Worm (Caenorhabditis elegans) whole organism, early embryonic: ENCODE data around the gene H34I24.1.
"Not testable (repeated sequence)": the region's sequence is repeated elsewhere in the genome, so short reads cannot be mapped to it uniquely, and the experiment has no call there.

Experiments
- B0310.2 ChIP-seq: sonication (generic microtip); optimal IDR thresholded peaks from 2 replicates; lab custom pipeline; 2016; ENCODE audit warnings: mild to moderate bottlenecking, missing genetic modification characterization, missing compliant biosample characterization
- F13C5.2 ChIP-seq: sonication (generic microtip); optimal IDR thresholded peaks from 2 replicates; lab custom pipeline; 2017; ENCODE audit warnings: mild to moderate bottlenecking, missing genetic modification characterization, inconsistent platforms, missing compliant biosample characterization
- aly-1 ChIP-seq: sonication (generic microtip); optimal IDR thresholded peaks from 2 replicates; lab custom pipeline; 2016; ENCODE audit warnings: missing genetic modification characterization, missing compliant biosample characterization
- ama-1 ChIP-seq: fragments of 150-350 bp; optimal IDR thresholded peaks from 2 replicates; lab custom pipeline; 2014
- ceh-13 ChIP-seq: fragments of 200-800 bp; sonication (Bioruptor generic); optimal IDR thresholded peaks from 2 replicates; lab custom pipeline; 2018; ENCODE audit warnings: mild to moderate bottlenecking, missing genetic modification characterization, missing compliant biosample characterization
- ceh-36 ChIP-seq: sonication (generic microtip); optimal IDR thresholded peaks from 2 replicates; lab custom pipeline; 2016; ENCODE audit warnings: missing genetic modification characterization, inconsistent platforms, missing compliant biosample characterization
- ets-7 ChIP-seq: sonication (generic microtip); optimal IDR thresholded peaks from 2 replicates; lab custom pipeline; 2016; ENCODE audit warnings: missing genotype, missing genetic modification characterization, missing compliant biosample characterization
- flt-1 ChIP-seq: fragments of 200-800 bp; sonication (Bioruptor generic); IDR thresholded peaks from 2 replicates; pipeline ENCODE4 v1.3.6; 2022; ENCODE audit warnings: missing genetic modification characterization, missing compliant biosample characterization
- hmbx-1 ChIP-seq: sonication (generic microtip); optimal IDR thresholded peaks from 2 replicates; lab custom pipeline; 2016; ENCODE audit warnings: mild to moderate bottlenecking, missing genetic modification characterization, missing compliant biosample characterization
- hmg-4 ChIP-seq: fragments of 200-800 bp; sonication (Bioruptor generic); optimal IDR thresholded peaks from 2 replicates; lab custom pipeline; 2018; ENCODE audit warnings: mild to moderate bottlenecking, missing genetic modification characterization, missing compliant biosample characterization
- hnd-1 ChIP-seq: sonication (generic microtip); optimal IDR thresholded peaks from 2 replicates; lab custom pipeline; 2016; ENCODE audit warnings: missing genetic modification characterization, missing compliant biosample characterization
- pes-1 ChIP-seq: fragments of 200-800 bp; sonication (Bioruptor generic); IDR thresholded peaks from 2 replicates; pipeline ENCODE4 v1.3.6; 2022; ENCODE audit warnings: missing genetic modification reagents, missing genetic modification characterization, missing compliant biosample characterization
- scrt-1 ChIP-seq: fragments of 200-800 bp; sonication (Bioruptor generic); IDR thresholded peaks from 2 replicates; pipeline ENCODE4 v1.3.6; 2022; ENCODE audit warnings: missing genetic modification characterization, missing compliant biosample characterization
- sea-1 ChIP-seq: fragments of 200-800 bp; sonication (Bioruptor generic); conservative IDR thresholded peaks from 2 replicates; pipeline ENCODE4 v1.3.6; 2022; ENCODE audit warnings: missing genetic modification characterization, missing compliant biosample characterization
- tbx-11 ChIP-seq: fragments of 200-800 bp; sonication (Bioruptor generic); IDR thresholded peaks from 2 replicates; pipeline ENCODE4 v1.3.6; 2022; ENCODE audit warnings: missing genetic modification characterization, missing compliant biosample characterization
- tbx-37 ChIP-seq: fragments of 200-800 bp; sonication (Bioruptor generic); conservative IDR thresholded peaks from 2 replicates; pipeline ENCODE4 v1.3.6; 2022; ENCODE audit warnings: missing genetic modification reagents, missing genetic modification characterization, missing compliant biosample characterization
- tra-4 ChIP-seq: sonication (generic microtip); optimal IDR thresholded peaks from 2 replicates; lab custom pipeline; 2017; ENCODE audit warnings: missing genetic modification characterization, missing compliant biosample characterization

The H34I24.1 gene

DNA sequence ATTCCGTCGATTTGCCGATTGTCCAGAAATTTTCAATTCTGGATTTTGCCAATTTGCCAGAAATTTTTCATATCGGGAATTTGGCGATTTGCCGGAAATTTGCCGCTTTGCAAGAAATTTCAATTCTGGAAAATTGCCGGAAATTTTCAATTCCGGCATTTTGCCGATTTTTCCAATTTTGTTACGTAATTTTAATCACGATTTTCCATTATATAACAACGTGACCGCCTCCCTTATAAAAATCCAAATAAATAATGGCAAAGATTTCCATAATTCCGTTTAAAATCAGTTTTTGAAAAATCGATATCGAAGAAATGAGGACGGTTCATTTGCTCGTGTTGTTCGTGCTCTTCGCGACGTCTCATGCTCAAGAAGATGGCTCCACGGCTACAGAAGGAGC lies at the start of gene H34I24.1:
H34I24.1 (plus strand) TSS at position 301 of the 400 bp plus-strand sequence.
- not testable (repeated sequence) for TF ChIP-seq ama-1 (lab: Kevin White, UChicago); ceh-36 (tag; lab: Kevin White, UChicago); tbx-11 (GFP tag; lab: Robert Waterston, UW)

DNA sequence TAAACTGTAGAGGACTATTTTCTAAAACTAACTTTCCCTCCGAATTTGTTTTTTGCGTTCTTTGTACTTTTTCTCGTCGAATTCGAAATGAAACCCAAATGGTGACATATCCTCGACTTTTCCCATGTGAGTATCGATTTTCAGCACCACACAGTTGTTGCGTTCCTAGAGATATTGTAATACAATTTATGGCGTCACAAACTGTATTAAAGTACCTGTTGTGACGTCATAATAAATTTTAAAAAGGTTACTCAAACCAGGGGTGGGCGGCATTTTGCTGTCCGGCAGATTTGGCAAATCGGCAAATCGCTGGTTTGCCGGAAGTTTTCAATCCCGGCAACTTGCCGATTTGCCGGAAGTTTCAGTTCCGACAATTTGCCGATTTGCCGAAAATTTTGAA lies 46.1 kb upstream of the H34I24.1 start:
- TF ChIP-seq hnd-1 (tag; lab: Kevin White, UChicago) (no peak), ceh-13 (GFP tag; lab: Kevin White, UChicago) (no peak), aly-1 (tag; lab: Kevin White, UChicago) (no peak), tbx-37 (GFP tag; lab: Robert Waterston, UW) (no peak), ceh-36 (tag; lab: Kevin White, UChicago) (no peak), pes-1 (GFP tag; lab: Robert Waterston, UW) (no peak), hmbx-1 (tag; lab: Kevin White, UChicago) (no peak), F13C5.2 (tag; lab: Kevin White, UChicago) (no peak), flt-1 (no peak), B0310.2 (tag; lab: Kevin White, UChicago) (no peak), sea-1 (GFP tag; lab: Robert Waterston, UW) (no peak), ets-7 (tag; lab: Kevin White, UChicago) (no peak), scrt-1 (GFP tag; lab: Robert Waterston, UW) (no peak), tra-4 (no peak), tbx-11 (GFP tag; lab: Robert Waterston, UW) (no peak)

DNA sequence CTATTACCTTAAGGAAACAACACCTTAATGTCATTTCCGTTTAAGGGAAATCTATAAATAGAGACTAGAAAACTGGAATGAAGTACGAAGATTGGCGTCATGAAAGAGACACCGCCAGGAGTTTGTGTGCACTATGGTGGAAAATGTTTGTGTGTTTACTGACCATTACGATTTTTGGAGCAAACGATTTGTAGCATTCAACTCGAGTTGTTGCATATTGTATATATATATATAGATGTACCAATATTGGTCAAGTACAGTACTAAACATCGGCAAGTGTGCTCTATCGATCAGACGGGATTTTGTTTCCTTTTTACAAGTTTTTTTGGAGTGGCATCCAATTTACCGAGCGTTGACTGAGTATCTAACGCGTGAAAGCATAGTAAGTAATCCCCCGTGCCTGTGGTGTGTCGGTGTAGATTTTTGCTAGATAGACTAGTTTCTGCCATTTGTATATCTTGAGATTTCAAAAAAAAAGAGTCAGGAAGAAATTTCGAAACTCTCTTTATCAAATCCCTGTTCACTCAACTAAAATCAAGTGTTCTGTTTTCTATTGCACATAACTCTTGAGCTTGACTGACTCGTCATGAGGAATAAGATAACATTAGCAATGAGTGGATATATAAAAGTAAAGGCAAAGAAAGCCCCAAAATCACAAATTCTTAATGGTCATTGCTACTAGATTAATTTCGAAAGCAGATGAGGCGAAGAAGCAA lies 44.9 kb upstream of the H34I24.1 start, which contains the start of the genes twk-45 and Y71H2AM.25:
twk-45 (minus strand) TSS at position 101 of the 716 bp plus-strand sequence.
Y71H2AM.25 (plus strand) TSS at position 666 of the 716 bp plus-strand sequence.
- no peak for TF ChIP-seq tbx-11 (GFP tag; lab: Robert Waterston, UW)
- no peak for TF ChIP-seq hmg-4 (GFP tag; lab: Kevin White, UChicago)
- no peak for TF ChIP-seq ama-1 (lab: Kevin White, UChicago)
- no peak for TF ChIP-seq ets-7 (tag; lab: Kevin White, UChicago)
- TF ChIP-seq ceh-13 (GFP tag; lab: Kevin White, UChicago) = no peak
- TF ChIP-seq tra-4 = no peak
- no peak for TF ChIP-seq pes-1 (GFP tag; lab: Robert Waterston, UW)
- no peak for TF ChIP-seq hnd-1 (tag; lab: Kevin White, UChicago)
- TF ChIP-seq B0310.2 (tag; lab: Kevin White, UChicago) = no peak
- no peak for TF ChIP-seq sea-1 (GFP tag; lab: Robert Waterston, UW)
- no peak for TF ChIP-seq tbx-37 (GFP tag; lab: Robert Waterston, UW)

DNA sequence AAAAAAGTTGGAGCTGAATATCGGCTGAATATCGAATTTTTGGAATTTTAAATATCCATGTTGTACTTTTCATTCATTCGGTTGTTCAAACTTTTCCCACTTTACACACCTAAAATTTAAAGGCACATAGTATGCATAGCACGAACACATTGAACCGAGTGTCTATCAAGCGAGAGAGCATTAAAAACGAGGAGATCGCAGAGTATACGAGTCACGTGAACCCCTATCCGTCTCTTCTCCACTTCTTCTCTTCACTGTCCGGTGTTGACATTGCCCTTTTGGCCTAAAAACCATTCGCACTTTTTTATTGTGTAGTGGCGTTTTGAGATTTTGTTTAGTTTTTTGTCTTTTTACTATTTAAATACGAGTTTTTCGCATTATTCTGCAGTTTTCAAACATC lies 42.4 kb upstream of the H34I24.1 start:
- TF ChIP-seq tbx-37 (GFP tag; lab: Robert Waterston, UW) (no peak), scrt-1 (GFP tag; lab: Robert Waterston, UW) (no peak), ceh-13 (GFP tag; lab: Kevin White, UChicago) (no peak), hnd-1 (tag; lab: Kevin White, UChicago) (no peak), hmbx-1 (tag; lab: Kevin White, UChicago) (no peak), aly-1 (tag; lab: Kevin White, UChicago) (no peak), pes-1 (GFP tag; lab: Robert Waterston, UW) (no peak), flt-1 (no peak), sea-1 (GFP tag; lab: Robert Waterston, UW) (no peak), ama-1 (lab: Kevin White, UChicago) (no peak), ceh-36 (tag; lab: Kevin White, UChicago) (no peak), tbx-11 (GFP tag; lab: Robert Waterston, UW) (no peak)

DNA sequence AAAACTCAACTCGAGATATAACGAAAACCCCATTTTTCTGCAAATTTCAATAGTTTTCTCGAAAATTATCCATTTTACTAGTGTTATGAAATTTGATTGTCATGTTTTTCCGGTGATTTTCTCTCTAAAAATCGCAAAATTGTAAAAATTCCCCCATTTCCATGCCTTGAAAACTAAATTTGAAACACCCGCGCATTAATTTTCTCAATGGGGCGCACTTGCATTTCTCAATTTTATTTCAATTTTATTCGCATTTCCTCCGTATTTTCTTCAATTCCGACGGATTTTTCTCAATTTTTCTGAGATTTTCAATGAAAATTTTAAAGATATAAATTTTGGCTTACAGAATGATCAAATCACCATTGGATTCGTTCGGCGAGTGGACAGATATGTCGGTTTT lies 41.8 kb upstream of the H34I24.1 start, which contains the start of gene Y71H2AM.3:
Y71H2AM.3 (plus strand) TSS at position 347 of the 400 bp plus-strand sequence.
- TF ChIP-seq F13C5.2 (tag; lab: Kevin White, UChicago) = peak; percentile 22
- TF ChIP-seq tbx-37 (GFP tag; lab: Robert Waterston, UW) = no peak
- TF ChIP-seq aly-1 (tag; lab: Kevin White, UChicago) = no peak
- no peak for TF ChIP-seq flt-1

DNA sequence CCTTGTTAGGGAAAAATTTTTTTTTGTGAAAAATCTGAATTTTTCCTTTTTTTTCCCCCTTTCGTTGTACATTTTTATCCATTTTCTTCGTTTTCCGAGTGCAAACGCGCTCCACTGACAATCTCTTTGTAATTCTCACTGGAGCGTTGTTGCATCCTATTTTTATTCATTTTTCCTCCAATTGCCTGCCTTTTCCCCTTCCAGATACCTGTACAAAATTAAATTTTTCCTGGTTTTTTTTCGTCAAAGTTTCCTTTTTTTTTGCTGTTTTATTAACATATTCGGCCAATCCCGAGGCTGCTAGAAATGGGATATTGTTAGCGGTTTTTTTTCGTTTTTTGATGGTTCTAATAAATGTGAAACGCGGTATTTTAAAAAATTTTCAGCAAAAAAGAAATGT lies 35.4 kb upstream of the H34I24.1 start:
- 0 out of 2 replicates have a peak, but pooled peaks have one; percentile 19 for TF ChIP-seq tbx-11 (GFP tag; lab: Robert Waterston, UW)
- TF ChIP-seq pes-1 (GFP tag; lab: Robert Waterston, UW) = 0 out of 2 replicates have a peak, but pooled peaks have one; percentile 9
- no peak for TF ChIP-seq flt-1
- TF ChIP-seq sea-1 (GFP tag; lab: Robert Waterston, UW) = peak; percentile 49; the same call in 1 of the 2 replicates

DNA sequence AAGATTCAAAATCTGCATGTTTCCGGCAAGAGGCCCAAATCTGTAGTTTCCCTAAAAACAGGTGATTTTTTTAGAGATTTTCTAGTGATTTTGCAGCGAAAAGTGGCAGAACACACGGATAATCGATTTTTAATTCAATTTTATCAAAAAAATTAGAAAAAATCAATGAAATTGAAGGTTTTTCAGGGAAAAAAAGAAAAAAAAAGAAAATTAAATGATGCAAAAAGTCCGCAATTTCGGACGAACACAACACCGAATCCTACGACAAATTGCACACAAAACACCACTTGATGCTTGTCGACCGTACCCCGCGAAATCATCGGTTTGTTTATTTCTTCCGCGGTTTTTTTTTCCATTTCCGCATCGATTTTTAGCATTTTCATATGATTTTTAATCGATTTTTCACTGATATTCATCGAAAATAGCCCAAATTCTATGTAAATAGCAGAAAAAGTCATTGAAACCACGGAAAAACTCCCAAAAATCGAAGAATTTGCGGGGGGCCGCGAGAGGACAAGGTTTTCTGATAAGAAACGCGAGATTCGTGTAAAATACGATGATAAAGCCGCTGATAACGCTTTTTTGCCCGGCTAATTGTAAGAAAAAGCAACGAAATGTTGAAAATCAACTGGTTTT lies 31.8 kb upstream of the H34I24.1 start, which contains the start of gene tufm-1:
tufm-1 (minus strand) TSS at position 51 of the 636 bp plus-strand sequence.
- TF ChIP-seq scrt-1 (GFP tag; lab: Robert Waterston, UW) (no peak), tbx-37 (GFP tag; lab: Robert Waterston, UW) (no peak), ceh-13 (GFP tag; lab: Kevin White, UChicago) (no peak), tra-4 (no peak), flt-1 (no peak), B0310.2 (tag; lab: Kevin White, UChicago) (no peak), sea-1 (GFP tag; lab: Robert Waterston, UW) (no peak), hmbx-1 (tag; lab: Kevin White, UChicago) (no peak), hnd-1 (tag; lab: Kevin White, UChicago) (no peak), ets-7 (tag; lab: Kevin White, UChicago) (no peak), pes-1 (GFP tag; lab: Robert Waterston, UW) (no peak)
